Fruit fly (Drosophila melanogaster) whole organism, embryonic: ENCODE data around the gene P5CDh2.
A peak's percentile ranks its signal among the peaks of the same experiment; 100 is the strongest.

ENCODE experiments used
- Kr ChIP-seq: fragments of 200-800 bp; sonication (Bioruptor generic); optimal IDR thresholded peaks from 2 replicates; lab custom pipeline; 2017; ENCODE audit warnings: missing biosample characterization, mild to moderate bottlenecking, missing genetic modification characterization
- Sin3A ChIP-seq: fragments of >200 bp; optimal IDR thresholded peaks from 2 replicates; lab custom pipeline; 2018
- Sox102F ChIP-seq: fragments of 200-800 bp; sonication (Bioruptor generic); optimal IDR thresholded peaks from 2 replicates; lab custom pipeline; 2018; ENCODE audit warnings: missing biosample characterization, mild to moderate bottlenecking, missing genetic modification characterization, moderate library complexity
- h ChIP-seq: fragments of >200 bp; optimal IDR thresholded peaks from 2 replicates; lab custom pipeline; 2017
- p53 ChIP-seq: fragments of 200-800 bp; sonication (Bioruptor generic); optimal IDR thresholded peaks from 2 replicates; lab custom pipeline; 2016; ENCODE audit warnings: missing biosample characterization, missing genetic modification characterization
- stc ChIP-seq: fragments of 200-800 bp; sonication (Bioruptor generic); IDR thresholded peaks from 2 replicates; pipeline ENCODE4 v1.3.6; 2022; ENCODE audit warnings: missing biosample characterization, missing genetic modification characterization

DNA sequence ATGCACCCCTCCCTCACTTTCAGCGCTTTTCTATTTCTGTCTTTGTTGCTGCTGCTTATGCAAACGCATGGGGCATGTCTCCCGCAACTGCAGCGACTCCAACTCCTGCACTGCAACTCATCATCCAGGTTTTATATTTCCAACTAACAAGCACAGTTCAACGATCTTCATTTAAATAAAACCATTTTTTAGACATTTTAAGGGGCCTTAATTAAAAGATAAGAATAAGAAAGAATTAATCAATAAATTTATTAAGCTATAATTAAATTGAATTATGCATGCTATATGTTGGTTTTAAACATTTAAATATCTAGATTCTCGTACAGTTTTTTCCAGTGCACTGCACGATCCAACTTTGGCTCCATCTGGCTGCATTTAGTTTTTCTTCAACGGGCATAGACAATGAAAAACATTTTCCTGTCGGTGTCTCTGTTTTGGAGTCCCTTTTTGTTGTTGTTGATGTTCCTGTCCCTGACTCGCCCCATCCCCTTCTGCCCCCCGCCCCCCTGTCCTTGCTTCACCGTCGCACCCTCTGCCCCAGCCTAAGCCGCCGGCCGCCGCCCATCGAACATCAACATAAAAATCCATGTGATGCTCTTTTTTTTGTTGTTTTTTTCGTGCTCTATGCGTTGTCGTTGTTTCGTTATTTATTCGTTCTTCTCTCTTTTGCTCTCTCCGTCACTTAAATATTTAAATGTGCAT lies 48.8 kb upstream of the P5CDh2 start:
- TF ChIP-seq p53 (GFP tag; lab: Kevin White, UChicago) (no peak), Sox102F (GFP tag; lab: Kevin White, UChicago) (peak; percentile 75), Sin3A (lab: Kevin White, UChicago) (no peak), h (no peak), Kr (GFP tag; lab: Kevin White, UChicago) (no peak), stc (peak; percentile 48; the same call in 1 of the 2 replicates)
